Worm (Caenorhabditis elegans) whole organism, mixed stage, embryonic: ENCODE measurements around the gene C54E10.10.
"Not testable (repeated sequence)": the region's sequence is repeated elsewhere in the genome, so short reads cannot be mapped to it uniquely, and the experiment has no call there.

Experiments used
- elt-3 ChIP-seq: fragments of 150-350 bp; optimal IDR thresholded peaks from 2 replicates; lab custom pipeline; 2014; ENCODE audit warnings: missing biosample characterization, missing genetic modification characterization
- lin-13 ChIP-seq: fragments of 150-350 bp; optimal IDR thresholded peaks from 2 replicates; lab custom pipeline; 2014; ENCODE audit warnings: missing biosample characterization, missing genetic modification characterization
- lsy-2 ChIP-seq: fragments of 150-350 bp; optimal IDR thresholded peaks from 2 replicates; lab custom pipeline; 2014; ENCODE audit warnings: missing biosample characterization, missing genetic modification characterization
- mep-1 ChIP-seq: fragments of 150-350 bp; optimal IDR thresholded peaks from 2 replicates; lab custom pipeline; 2017; ENCODE audit warnings: missing biosample characterization, missing genetic modification reagents, missing genetic modification characterization, inconsistent platforms
- nhr-12 ChIP-seq: fragments of 150-350 bp; optimal IDR thresholded peaks from 2 replicates; lab custom pipeline; 2014; ENCODE audit warnings: missing biosample characterization, missing genetic modification characterization
- nhr-237 ChIP-seq: fragments of 150-350 bp; optimal IDR thresholded peaks from 2 replicates; lab custom pipeline; 2014; ENCODE audit warnings: missing biosample characterization, missing genetic modification characterization
- sptf-1 ChIP-seq: sonication (generic microtip); optimal IDR thresholded peaks from 2 replicates; lab custom pipeline; 2017; ENCODE audit warnings: mild to moderate bottlenecking, missing genetic modification characterization, moderate library complexity, missing compliant biosample characterization
- ztf-11 ChIP-seq: fragments of 150-350 bp; optimal IDR thresholded peaks from 2 replicates; lab custom pipeline; 2014; ENCODE audit warnings: missing biosample characterization, missing genetic modification characterization

DNA sequence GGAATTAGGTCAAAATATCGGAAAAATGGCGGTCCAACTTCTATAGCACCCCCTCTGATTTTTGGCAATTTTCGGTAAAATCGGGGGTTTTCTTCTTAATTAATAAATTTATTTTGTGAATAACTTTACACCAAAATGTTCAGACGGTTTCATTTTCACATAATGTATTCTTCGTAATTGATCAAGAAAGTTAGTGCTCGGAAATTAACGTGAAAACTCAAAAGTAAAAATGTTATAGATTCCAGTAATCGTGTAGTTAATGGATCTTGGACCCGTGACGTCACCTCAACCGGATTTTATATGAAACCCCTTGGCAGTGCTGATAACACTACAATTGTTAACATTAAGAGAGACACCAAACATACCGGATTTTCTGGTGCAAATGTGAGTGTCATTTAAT lies 41.1 kb downstream of the C54E10.10 start, which contains the start of gene F11D11.22:
- TF ChIP-seq elt-3 (tag; lab: Kevin White, UChicago); nhr-12 (tag; lab: Kevin White, UChicago); mep-1 (tag; lab: Kevin White, UChicago); sptf-1; lin-13 (tag; lab: Kevin White, UChicago); ztf-11 (tag; lab: Kevin White, UChicago); nhr-237 (tag; lab: Kevin White, UChicago); lsy-2: not testable (repeated sequence)
